Fruit fly (Drosophila melanogaster): ENCODE data around the gene CG33181.

- TF ChIP-seq EcR (GFP tag; optimal IDR thresholded peaks at IDR 0.05) (no peak), psq (optimal IDR thresholded peaks at IDR 0.05) (no peak), usp (GFP tag; optimal IDR thresholded peaks at IDR 0.05) (no peak)
These were observed 13.5 kb upstream of the CG33181 start for dm6 chrX:8475657-8476056.
